Worm (Caenorhabditis elegans) whole organism, young adult: ENCODE results near the gene srd-43.
A peak's percentile ranks its signal among the peaks of the same experiment; 100 is the strongest.

Experiments
- C06A6.2 ChIP-seq: fragments of 200-800 bp; sonication (Bioruptor generic); conservative IDR thresholded peaks from 2 replicates; pipeline ENCODE4 v1.3.6; 2022; ENCODE audit warnings: missing genetic modification characterization, missing compliant biosample characterization
- C17E4.6 ChIP-seq: fragments of 200-800 bp; sonication (Bioruptor generic); IDR thresholded peaks from 2 replicates; pipeline ENCODE4 v1.3.6; 2022; ENCODE audit warnings: missing genetic modification reagents, missing genetic modification characterization, missing compliant biosample characterization
- D2030.7 ChIP-seq: fragments of 200-800 bp; sonication (Bioruptor generic); IDR thresholded peaks from 2 replicates; pipeline ENCODE4 v1.3.6; 2022; ENCODE audit warnings: missing genetic modification reagents, missing genetic modification characterization, missing compliant biosample characterization
- F10E7.11 ChIP-seq: sonication (generic microtip); optimal IDR thresholded peaks from 2 replicates; lab custom pipeline; 2017; ENCODE audit warnings: mild to moderate bottlenecking, missing genetic modification characterization, moderate library complexity, missing compliant biosample characterization
- F22D6.2 ChIP-seq: sonication (generic microtip); optimal IDR thresholded peaks from 2 replicates; lab custom pipeline; 2016; ENCODE audit warnings: mild to moderate bottlenecking, missing genetic modification characterization, missing compliant biosample characterization
- F55B11.4 ChIP-seq: sonication (generic microtip); optimal IDR thresholded peaks from 2 replicates; lab custom pipeline; 2016; ENCODE audit warnings: missing compliant biosample characterization, missing genetic modification characterization, borderline replicate concordance; ENCODE audit not compliant: insufficient read depth
- K12H6.12 ChIP-seq: fragments of 200-800 bp; sonication (Bioruptor generic); optimal IDR thresholded peaks from 2 replicates; lab custom pipeline; 2018; ENCODE audit warnings: mild to moderate bottlenecking, missing genetic modification characterization, missing compliant biosample characterization
- T07F8.4 ChIP-seq: sonication (generic microtip); optimal IDR thresholded peaks from 2 replicates; lab custom pipeline; 2016; ENCODE audit warnings: mild to moderate bottlenecking, missing genetic modification characterization, moderate library complexity, missing compliant biosample characterization
- T26A5.8 ChIP-seq: sonication (generic microtip); optimal IDR thresholded peaks from 2 replicates; lab custom pipeline; 2016; ENCODE audit warnings: missing genetic modification characterization, missing compliant biosample characterization
- Y53F4B.3 ChIP-seq: fragments of 200-800 bp; sonication (Bioruptor generic); IDR thresholded peaks from 2 replicates; pipeline ENCODE4 v1.3.6; 2022; ENCODE audit warnings: missing genetic modification reagents, missing genetic modification characterization, missing compliant biosample characterization
- Y53G8AR.9 ChIP-seq: fragments of 200-800 bp; sonication (Bioruptor generic); conservative IDR thresholded peaks from 2 replicates; pipeline ENCODE4 v1.3.6; 2022; ENCODE audit warnings: missing genetic modification reagents, missing genetic modification characterization, missing compliant biosample characterization
- ZK185.1 ChIP-seq: sonication (generic microtip); optimal IDR thresholded peaks from 2 replicates; lab custom pipeline; 2016; ENCODE audit warnings: mild to moderate bottlenecking, missing genetic modification characterization, missing compliant biosample characterization; ENCODE audit not compliant: poor library complexity, severe bottlenecking
- aptf-2 ChIP-seq: fragments of 200-800 bp; sonication (Bioruptor generic); conservative IDR thresholded peaks from 2 replicates; pipeline ENCODE4 v1.3.6; 2022; ENCODE audit warnings: missing genetic modification reagents, missing genetic modification characterization, missing compliant biosample characterization
- attf-3 ChIP-seq: fragments of 200-800 bp; sonication (Bioruptor generic); conservative IDR thresholded peaks from 2 replicates; pipeline ENCODE4 v1.3.6; 2022; ENCODE audit warnings: missing genetic modification reagents, missing genetic modification characterization, missing compliant biosample characterization
- attf-5 ChIP-seq: fragments of 200-800 bp; sonication (Bioruptor generic); optimal IDR thresholded peaks from 2 replicates; lab custom pipeline; 2018; ENCODE audit warnings: mild to moderate bottlenecking, missing genetic modification characterization, missing compliant biosample characterization
- ceh-58 ChIP-seq: fragments of 200-800 bp; sonication (Bioruptor generic); IDR thresholded peaks from 2 replicates; pipeline ENCODE4 v1.3.6; 2022; ENCODE audit warnings: missing genetic modification characterization, missing compliant biosample characterization
- ceh-91 ChIP-seq: fragments of 200-800 bp; sonication (Bioruptor generic); IDR thresholded peaks from 2 replicates; pipeline ENCODE4 v1.3.6; 2022; ENCODE audit warnings: missing genetic modification reagents, missing genetic modification characterization, missing compliant biosample characterization
- dpl-1 ChIP-seq: fragments of 150-350 bp; optimal IDR thresholded peaks from 2 replicates; lab custom pipeline; 2014; ENCODE audit warnings: missing biosample characterization, missing genetic modification reagents, missing genetic modification characterization
- egrh-3 ChIP-seq: fragments of 200-800 bp; sonication (Bioruptor generic); IDR thresholded peaks from 2 replicates; pipeline ENCODE4 v1.3.6; 2022; ENCODE audit warnings: missing genetic modification reagents, missing genetic modification characterization, missing compliant biosample characterization
- ekl-4 ChIP-seq: fragments of 200-800 bp; sonication (Bioruptor generic); IDR thresholded peaks from 2 replicates; pipeline ENCODE4 v1.3.6; 2022; ENCODE audit warnings: missing genetic modification reagents, missing genetic modification characterization, missing compliant biosample characterization
- ets-4 ChIP-seq: fragments of 200-800 bp; sonication (Bioruptor generic); optimal IDR thresholded peaks from 2 replicates; lab custom pipeline; 2018; ENCODE audit warnings: mild to moderate bottlenecking, missing genetic modification characterization, missing compliant biosample characterization
- hmg-1.2 ChIP-seq: fragments of 200-800 bp; sonication (Bioruptor generic); IDR thresholded peaks from 2 replicates; pipeline ENCODE4 v1.3.6; 2022; ENCODE audit warnings: missing genetic modification reagents, missing genetic modification characterization, missing compliant biosample characterization
- hmg-20 ChIP-seq: fragments of 200-800 bp; sonication (Bioruptor generic); IDR thresholded peaks from 2 replicates; pipeline ENCODE4 v1.3.6; 2022; ENCODE audit warnings: missing genetic modification reagents, missing genetic modification characterization, missing compliant biosample characterization
- hsf-1 ChIP-seq: fragments of 200-800 bp; sonication (Bioruptor generic); IDR thresholded peaks from 2 replicates; pipeline ENCODE4 v1.3.6; 2022; ENCODE audit warnings: missing genetic modification reagents, missing genetic modification characterization, missing compliant biosample characterization
- let-526 ChIP-seq: fragments of 200-800 bp; sonication (Bioruptor generic); IDR thresholded peaks from 2 replicates; pipeline ENCODE4 v1.3.6; 2022; ENCODE audit warnings: missing genetic modification reagents, missing genetic modification characterization, missing compliant biosample characterization
- lin-35 ChIP-seq, 3 experiments: fragments of 150-350 bp in 2 of 3; sonication (generic microtip) in 1 of 3; optimal IDR thresholded peaks; 2 replicates each; lab custom pipeline; 2014 to 2018; ENCODE audit warnings: missing biosample characterization in 3 of 3, missing genetic modification characterization in 3 of 3, missing genetic modification reagents in 3 of 3
- lin-40 ChIP-seq: sonication (generic microtip); optimal IDR thresholded peaks from 2 replicates; lab custom pipeline; 2016; ENCODE audit warnings: missing genetic modification characterization, mild to moderate bottlenecking, missing compliant biosample characterization, missing genotype, missing genetic modification reagents
- lsl-1 ChIP-seq: fragments of 200-800 bp; sonication (Bioruptor generic); optimal IDR thresholded peaks from 2 replicates; lab custom pipeline; 2018; ENCODE audit warnings: mild to moderate bottlenecking, missing genetic modification characterization, moderate library complexity, missing compliant biosample characterization
- mcd-1 ChIP-seq: fragments of 200-800 bp; sonication (Bioruptor generic); IDR thresholded peaks from 2 replicates; pipeline ENCODE4 v1.3.6; 2022; ENCODE audit warnings: missing genetic modification reagents, missing genetic modification characterization, missing compliant biosample characterization
- nfya-1 ChIP-seq: sonication (generic microtip); optimal IDR thresholded peaks from 2 replicates; lab custom pipeline; 2017; ENCODE audit warnings: antibody characterized with exemption, missing compliant biosample characterization, missing genetic modification characterization, borderline replicate concordance; ENCODE audit not compliant: insufficient read depth
- nfya-2 ChIP-seq: fragments of 200-800 bp; sonication (Bioruptor generic); IDR thresholded peaks from 2 replicates; pipeline ENCODE4 v1.3.6; 2022; ENCODE audit warnings: missing genetic modification reagents, missing genetic modification characterization, missing compliant biosample characterization
- nfyb-1 ChIP-seq: fragments of 200-800 bp; sonication (Bioruptor generic); IDR thresholded peaks from 2 replicates; pipeline ENCODE4 v1.3.6; 2022; ENCODE audit warnings: missing genetic modification reagents, missing genetic modification characterization, missing compliant biosample characterization
- nhr-27 ChIP-seq: fragments of 200-800 bp; sonication (Bioruptor generic); optimal IDR thresholded peaks from 2 replicates; lab custom pipeline; 2018; ENCODE audit warnings: mild to moderate bottlenecking, missing genetic modification characterization, moderate library complexity, missing compliant biosample characterization
- rcor-1 ChIP-seq: fragments of 200-800 bp; sonication (Bioruptor generic); IDR thresholded peaks from 2 replicates; pipeline ENCODE4 v1.3.6; 2022; ENCODE audit warnings: missing genetic modification reagents, missing genetic modification characterization, missing compliant biosample characterization
- rpc-1 ChIP-seq, 2 experiments: fragments of 150-350 bp in 1 of 2; sonication (generic microtip) in 1 of 2; optimal IDR thresholded peaks; 2 replicates each; lab custom pipeline; 2014 to 2018; ENCODE audit warnings: missing biosample characterization in 1 of 2, missing genetic modification characterization in 1 of 2, missing genetic modification reagents in 1 of 2, missing genotype in 1 of 2
- sdz-38 ChIP-seq: sonication (generic microtip); optimal IDR thresholded peaks from 2 replicates; lab custom pipeline; 2016; ENCODE audit warnings: missing genotype, missing genetic modification characterization, missing compliant biosample characterization
- sea-2 ChIP-seq: fragments of 200-800 bp; sonication (Bioruptor generic); IDR thresholded peaks from 2 replicates; pipeline ENCODE4 v1.3.6; 2022; ENCODE audit warnings: missing genetic modification characterization, missing compliant biosample characterization
- snpc-4 ChIP-seq, 5 experiments: fragments of 150-350 bp in 1 of 5; sonication (generic microtip) in 4 of 5; optimal IDR thresholded peaks; 2 replicates each; lab custom pipeline; 2014 to 2018; ENCODE audit warnings: missing genetic modification characterization in 5 of 5, missing biosample characterization in 3 of 5, antibody characterized with exemption in 2 of 5, mild to moderate bottlenecking in 2 of 5, missing compliant biosample characterization in 2 of 5, missing genotype in 2 of 5, moderate library complexity in 2 of 5, missing genetic modification reagents in 1 of 5
- tbp1 ChIP-seq: fragments of 200-800 bp; sonication (Bioruptor generic); optimal IDR thresholded peaks from 2 replicates; lab custom pipeline; 2018; ENCODE audit warnings: mild to moderate bottlenecking, missing genetic modification characterization, missing compliant biosample characterization
- unc-62 ChIP-seq: fragments of 150-350 bp; optimal IDR thresholded peaks from 2 replicates; lab custom pipeline; 2014; ENCODE audit warnings: missing biosample characterization, missing genetic modification reagents, missing genetic modification characterization
- xnd-1 ChIP-seq: sonication (generic microtip); optimal IDR thresholded peaks from 2 replicates; lab custom pipeline; 2016; ENCODE audit warnings: missing genotype, missing genetic modification reagents, missing genetic modification characterization, missing compliant biosample characterization
- zim-3 ChIP-seq: sonication (generic microtip); optimal IDR thresholded peaks from 2 replicates; lab custom pipeline; 2017; ENCODE audit warnings: mild to moderate bottlenecking, missing genetic modification characterization, moderate library complexity, missing compliant biosample characterization
- ztf-18 ChIP-seq: sonication (generic microtip); optimal IDR thresholded peaks from 2 replicates; lab custom pipeline; 2016; ENCODE audit warnings: missing genotype, mild to moderate bottlenecking, missing genetic modification characterization, missing compliant biosample characterization
- ztf-25 ChIP-seq: fragments of 200-800 bp; sonication (Bioruptor generic); IDR thresholded peaks from 2 replicates; pipeline ENCODE4 v1.3.6; 2022; ENCODE audit warnings: missing genetic modification reagents, missing genetic modification characterization, missing compliant biosample characterization
- ztf-26 ChIP-seq: sonication (generic microtip); optimal IDR thresholded peaks from 2 replicates; lab custom pipeline; 2017; ENCODE audit warnings: missing genetic modification characterization, missing compliant biosample characterization
- ztf-28 ChIP-seq: fragments of 200-800 bp; sonication (Bioruptor generic); IDR thresholded peaks from 2 replicates; pipeline ENCODE4 v1.3.6; 2022; ENCODE audit warnings: missing genetic modification reagents, missing genetic modification characterization, missing compliant biosample characterization

The srd-43 gene

DNA sequence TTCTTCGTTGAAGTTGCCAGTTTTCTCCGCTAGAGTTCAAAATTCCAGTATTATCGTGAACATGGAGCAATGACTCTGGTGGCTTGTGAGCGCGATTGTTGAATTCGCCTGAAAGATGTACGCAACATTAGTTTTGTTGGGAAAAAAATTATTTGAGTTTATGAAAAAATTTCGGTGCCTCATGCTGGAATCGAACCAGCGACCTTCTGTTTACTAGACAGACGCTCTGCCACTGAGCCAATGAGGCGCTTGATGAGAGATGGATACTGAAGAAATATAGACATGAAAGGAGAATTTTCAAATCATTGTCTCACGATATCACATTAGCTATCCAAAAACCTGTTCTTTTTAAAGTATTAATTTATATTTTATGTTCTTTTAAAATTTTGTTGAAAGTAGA, 22.2 kb downstream of the srd-43 start (continued):
- TF ChIP-seq nfya-2 (GFP tag; lab: Robert Waterston, UW) (no peak), attf-3 (GFP tag; lab: Robert Waterston, UW) (no peak), ceh-91 (GFP tag; lab: Robert Waterston, UW) (no peak), Y53G8AR.9 (GFP tag; lab: Robert Waterston, UW) (no peak), let-526 (GFP tag; lab: Robert Waterston, UW) (no peak), nhr-27 (tag; lab: Kevin White, UChicago) (no peak), nfyb-1 (GFP tag; lab: Robert Waterston, UW) (peak; percentile 60; the same call in 1 of the 2 replicates), egrh-3 (GFP tag; lab: Robert Waterston, UW) (0 out of 2 replicates have a peak, but pooled peaks have one; percentile 13), ztf-25 (peak; percentile 89), ekl-4 (0 out of 2 replicates have a peak, but pooled peaks have one; percentile 52), hmg-1.2 (peak; percentile 65), ZK185.1 (tag; lab: Kevin White, UChicago) (peak; percentile 48), C06A6.2 (GFP tag; lab: Robert Waterston, UW) (no peak), aptf-2 (GFP tag; lab: Robert Waterston, UW) (no peak), sdz-38 (tag; lab: Kevin White, UChicago) (no peak), ztf-28 (GFP tag; lab: Robert Waterston, UW) (no peak), ztf-26 (tag; lab: Kevin White, UChicago) (peak; percentile 16), dpl-1 (GFP tag; lab: Kevin White, UChicago) (no peak), mcd-1 (GFP tag; lab: Robert Waterston, UW) (no peak; the same call in 1 of the 2 replicates), rpc-1 (optimal IDR thresholded peaks at IDR 0.05; lab: Kevin White, UChicago) (peak; percentile 92), rpc-1 (tag; optimal IDR thresholded peaks at IDR 0.05; lab: Kevin White, UChicago) (peak; percentile 97), hsf-1 (no peak), unc-62 (GFP tag; lab: Kevin White, UChicago) (no peak), F55B11.4 (tag; lab: Kevin White, UChicago) (no peak), C17E4.6 (no peak), Y53F4B.3 (GFP tag; lab: Robert Waterston, UW) (peak; percentile 49; the same call in 1 of the 2 replicates), ceh-58 (GFP tag; lab: Robert Waterston, UW) (no peak), xnd-1 (tag; lab: Kevin White, UChicago) (no peak), F10E7.11 (tag; lab: Kevin White, UChicago) (no peak), T07F8.4 (tag; lab: Kevin White, UChicago) (peak; percentile 63), lsl-1 (GFP tag; lab: Kevin White, UChicago) (no peak), D2030.7 (GFP tag; lab: Robert Waterston, UW) (peak; percentile 79), attf-5 (GFP tag; lab: Kevin White, UChicago) (peak; percentile 25), T26A5.8 (no peak), K12H6.12 (tag; lab: Kevin White, UChicago) (no peak), lin-40 (tag; lab: Kevin White, UChicago) (no peak), sea-2 (GFP tag; lab: Robert Waterston, UW) (no peak), nfya-1 (tag; lab: Kevin White, UChicago) (no peak), F22D6.2 (tag; lab: Kevin White, UChicago) (no peak), snpc-4 (GFP tag; optimal IDR thresholded peaks at IDR 0.05; lab: Kevin White, UChicago) (peak; percentile 11), snpc-4 (tag; optimal IDR thresholded peaks at IDR 0.05; lab: Kevin White, UChicago) (peak in 1 of 4 experiments; percentile 34), ztf-18 (tag; lab: Kevin White, UChicago) (peak; percentile 65), rcor-1 (GFP tag; lab: Robert Waterston, UW) (peak; percentile 22; the same call in 1 of the 2 replicates), zim-3 (tag; lab: Kevin White, UChicago) (peak; percentile 38), lin-35 (GFP tag; optimal IDR thresholded peaks at IDR 0.05; lab: Kevin White, UChicago) (no peak), ets-4 (GFP tag; lab: Kevin White, UChicago) (no peak), tbp1 (peak; percentile 92), hmg-20 (no peak)
